Fruit fly (Drosophila melanogaster) whole organism: Measurements from ENCODE around the gene CG13062.

Experiments
- CG8478 ChIP-seq: fragments of >200 bp; optimal IDR thresholded peaks from 2 replicates; lab custom pipeline; 2018; ENCODE audit warnings: inconsistent platforms
- Dll ChIP-seq: fragments of >200 bp; optimal IDR thresholded peaks from 2 replicates; lab custom pipeline; 2017
- usp ChIP-seq: fragments of >200 bp; optimal IDR thresholded peaks from 2 replicates; lab custom pipeline; 2017; ENCODE audit warnings: missing biosample characterization, missing genetic modification characterization, mixed read lengths

DNA sequence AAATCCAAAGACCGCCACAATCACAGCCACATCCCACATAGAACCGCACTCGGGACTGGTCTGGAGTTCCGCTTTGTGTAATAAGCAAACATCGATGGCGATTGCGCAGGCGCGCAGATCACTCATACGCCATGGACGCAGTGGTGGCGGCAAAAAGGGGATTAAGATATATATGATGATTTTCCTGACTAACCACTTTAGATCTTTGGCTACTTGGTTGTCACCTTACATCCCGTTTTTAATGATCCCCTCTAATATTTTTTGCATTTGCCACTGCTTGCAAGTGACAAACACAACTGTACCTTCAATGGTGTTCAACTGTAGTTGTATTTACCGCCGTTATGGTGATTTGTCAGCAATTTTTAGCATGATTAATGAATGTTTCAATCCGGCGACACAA, 4.1 kb upstream of the CG13062 start:
- TF ChIP-seq Dll (lab: Kevin White, UChicago), result no peak
- TF ChIP-seq usp, result no peak
- no peak for TF ChIP-seq CG8478 (lab: Kevin White, UChicago)
